Fruit fly (Drosophila melanogaster): Measurements from ENCODE around the gene Nmdmc.

DNA sequence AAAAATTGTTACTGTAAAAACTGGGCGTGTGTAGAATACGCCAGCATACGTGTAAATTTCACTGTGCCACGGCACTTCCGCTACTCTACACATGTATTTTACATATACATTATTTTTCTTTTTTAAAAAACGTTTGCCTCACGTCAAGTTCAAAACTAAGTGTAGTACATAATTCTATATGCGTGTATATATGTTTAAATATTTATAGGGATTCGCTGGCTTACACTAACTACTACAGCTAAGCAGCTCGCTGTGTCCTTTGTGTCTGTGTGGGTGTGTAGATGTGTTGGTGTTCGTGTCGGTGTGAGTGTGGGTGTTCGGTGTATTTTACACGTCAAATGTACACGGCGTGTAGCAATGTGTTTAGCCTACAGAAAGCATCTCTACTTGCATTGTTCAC, 18.1 kb upstream of the Nmdmc start:
- TF ChIP-seq Smox (GFP tag; optimal IDR thresholded peaks at IDR 0.05), result no peak
- TF ChIP-seq Sox102F (GFP tag; optimal IDR thresholded peaks at IDR 0.05), result no peak
- no peak for TF ChIP-seq Ets21C (GFP tag; optimal IDR thresholded peaks at IDR 0.05)
- no peak for TF ChIP-seq CG4318 (GFP tag; optimal IDR thresholded peaks at IDR 0.05)
- TF ChIP-seq Blimp-1 (GFP tag; optimal IDR thresholded peaks at IDR 0.05), result no peak
- no peak for TF ChIP-seq fd85E (GFP tag; optimal IDR thresholded peaks at IDR 0.05)
- TF ChIP-seq Lpt (GFP tag; optimal IDR thresholded peaks at IDR 0.05), result no peak
- TF ChIP-seq Hr39 (GFP tag; optimal IDR thresholded peaks at IDR 0.05), result no peak
- no peak for TF ChIP-seq Sox14 (GFP tag; optimal IDR thresholded peaks at IDR 0.05)
- no peak for TF ChIP-seq OdsH (GFP tag; optimal IDR thresholded peaks at IDR 0.05)

Data from whole organism, prepupa.